Worm (Caenorhabditis elegans) whole organism, mixed stage, embryonic: ENCODE results near the gene K10H10.9.

Source experiments
- elt-1 ChIP-seq: sonication (generic microtip); optimal IDR thresholded peaks from 2 replicates; lab custom pipeline; 2017; ENCODE audit warnings: missing genetic modification characterization, mild to moderate bottlenecking, missing compliant biosample characterization, antibody characterized with exemption, moderate library complexity, borderline replicate concordance; ENCODE audit not compliant: insufficient read depth
- ham-2 ChIP-seq: fragments of 200-800 bp; sonication (Bioruptor generic); optimal IDR thresholded peaks from 2 replicates; lab custom pipeline; 2018; ENCODE audit warnings: mild to moderate bottlenecking, missing genetic modification characterization, missing compliant biosample characterization

DNA sequence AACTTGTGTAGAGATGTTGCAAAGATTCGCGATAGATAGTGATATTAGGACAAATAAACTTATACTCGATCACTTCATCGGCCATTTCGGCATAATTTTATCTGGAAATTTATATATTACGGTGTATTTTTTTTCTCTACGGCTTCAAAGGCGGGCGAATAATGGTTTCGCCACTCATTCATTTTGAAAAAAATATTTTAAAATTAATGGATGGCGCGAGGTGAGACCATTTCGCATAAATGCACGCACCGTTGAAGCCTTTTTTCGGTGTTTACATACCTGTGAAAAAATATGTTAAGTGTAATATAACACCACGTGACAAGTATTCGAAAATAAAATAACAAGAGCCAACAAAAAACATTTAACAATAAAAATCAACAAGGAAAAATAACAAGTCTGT, 7.1 kb upstream of the K10H10.9 start, which contains the start of gene btb-19:
- TF ChIP-seq ham-2 (GFP tag; lab: Kevin White, UChicago), result no peak
- TF ChIP-seq elt-1 (tag; lab: Kevin White, UChicago), result no peak
